Fruit fly (Drosophila melanogaster) whole organism, adult: Measurements from ENCODE around the gene CG31776.

ENCODE experiments used
- CG14711 ChIP-seq: fragments of 200-800 bp; sonication (Bioruptor generic); optimal IDR thresholded peaks from 2 replicates; lab custom pipeline; 2018; ENCODE audit warnings: missing biosample characterization, mild to moderate bottlenecking, missing genetic modification characterization, moderate library complexity
- CG33017 ChIP-seq: fragments of 200-800 bp; sonication (Bioruptor generic); optimal IDR thresholded peaks from 2 replicates; lab custom pipeline; 2018; ENCODE audit warnings: missing biosample characterization, mild to moderate bottlenecking, missing genetic modification characterization, moderate library complexity
- CG5204 ChIP-seq: fragments of 200-800 bp; sonication (Bioruptor generic); optimal IDR thresholded peaks from 2 replicates; lab custom pipeline; 2016; ENCODE audit warnings: missing biosample characterization, missing genetic modification characterization
- CG7045 ChIP-seq: fragments of 200-800 bp; sonication (Bioruptor generic); optimal IDR thresholded peaks from 2 replicates; lab custom pipeline; 2017; ENCODE audit warnings: missing biosample characterization, mild to moderate bottlenecking, missing genetic modification characterization
- CG7101 ChIP-seq: fragments of 200-800 bp; sonication (Bioruptor generic); optimal IDR thresholded peaks from 2 replicates; lab custom pipeline; 2018; ENCODE audit warnings: missing biosample characterization, mild to moderate bottlenecking, missing genetic modification characterization, moderate library complexity
- Hr96 ChIP-seq: fragments of 200-800 bp; sonication (Bioruptor generic); optimal IDR thresholded peaks from 2 replicates; lab custom pipeline; 2016; ENCODE audit warnings: missing biosample characterization, missing genetic modification characterization
- bab1 ChIP-seq: fragments of 200-800 bp; sonication (Bioruptor generic); optimal IDR thresholded peaks from 3 replicates; lab custom pipeline; 2019; ENCODE audit warnings: missing biosample characterization, mild to moderate bottlenecking, missing genetic modification characterization, moderate library complexity
- cnc ChIP-seq, 2 experiments: fragments of >200 bp; optimal IDR thresholded peaks; 2 replicates each; lab custom pipeline; 2017
- tj ChIP-seq: fragments of 200-800 bp; sonication (Bioruptor generic); optimal IDR thresholded peaks from 3 replicates; lab custom pipeline; 2017; ENCODE audit warnings: missing biosample characterization, mild to moderate bottlenecking, missing genetic modification characterization, moderate library complexity

DNA sequence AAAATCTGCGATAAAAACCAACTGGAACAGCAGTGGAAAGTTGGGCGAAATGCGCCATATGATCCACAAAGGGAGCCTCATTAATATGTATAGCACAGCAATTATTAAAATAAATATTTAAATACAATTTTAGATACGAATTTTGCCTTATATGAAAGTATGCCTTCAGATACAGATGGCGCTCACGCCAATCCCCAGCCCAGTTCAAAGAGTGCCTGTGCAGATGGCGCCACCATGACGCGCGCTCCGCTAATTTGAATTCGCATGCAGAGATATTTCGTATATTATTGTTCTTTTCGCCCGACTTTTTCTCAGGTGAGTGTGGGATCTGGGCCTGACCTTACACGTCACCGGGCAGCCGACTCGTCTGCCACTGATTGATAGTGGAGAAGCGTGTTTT, 2.3 kb downstream of the CG31776 start, which contains the start of gene Pgant4:
- TF ChIP-seq CG5204 (no peak), Hr96 (GFP tag; lab: Kevin White, UChicago) (peak; percentile 49), CG7045 (GFP tag; lab: Kevin White, UChicago) (no peak), CG7101 (tag; lab: Kevin White, UChicago) (peak; percentile 44), CG33017 (tag; lab: Kevin White, UChicago) (no peak), cnc (optimal IDR thresholded peaks at IDR 0.05; lab: Kevin White, UChicago) (no peak), bab1 (GFP tag; lab: Kevin White, UChicago) (no peak), CG14711 (tag; lab: Kevin White, UChicago) (no peak), tj (GFP tag; lab: Kevin White, UChicago) (no peak)
